Fruit fly (Drosophila melanogaster): Measurements from ENCODE around the gene jp.

jp gene

DNA sequence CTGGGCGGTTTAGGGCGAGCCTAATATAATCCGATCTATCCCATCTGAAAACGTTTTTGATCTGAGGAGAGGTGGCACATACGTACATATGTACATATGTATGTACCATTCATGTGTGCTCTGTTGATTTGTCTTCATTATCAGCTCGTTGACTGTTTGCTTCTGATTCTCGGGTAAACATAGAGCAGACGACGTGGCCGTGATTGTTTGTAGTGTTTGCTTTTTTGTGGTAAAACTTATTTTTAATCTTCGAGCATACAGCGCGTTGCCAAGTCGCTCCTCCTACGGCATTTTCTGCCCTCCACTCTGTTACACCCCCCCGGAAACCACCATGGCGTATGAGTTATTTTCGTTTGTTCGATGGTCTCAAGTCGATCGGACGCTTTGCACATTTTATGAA lies 40.8 kb downstream of the jp start (continued):
- TF ChIP-seq CG2199 (GFP tag; IDR thresholded peaks at IDR 0.05) (0 out of 3 replicates have a peak, but pooled peaks have one; percentile 75), Ada2b (GFP tag; IDR thresholded peaks at IDR 0.05) (peak; percentile 36; the same call in 1 of the 2 replicates), CG30020 (tag; optimal IDR thresholded peaks at IDR 0.05) (no peak), bsh (GFP tag; optimal IDR thresholded peaks at IDR 0.05) (peak; percentile 30 to 90), gcm (GFP tag; optimal IDR thresholded peaks at IDR 0.05) (peak; percentile 85), stc (GFP tag; IDR thresholded peaks at IDR 0.05) (peak; percentile 74; the same call in 1 of the 2 replicates), sens (GFP tag) (peak; percentile 97), oc (tag; optimal IDR thresholded peaks at IDR 0.05) (peak; percentile 90), crp (GFP tag; optimal IDR thresholded peaks at IDR 0.05) (peak in 1 of 2 experiments; percentile 17), tio (GFP tag; optimal IDR thresholded peaks at IDR 0.05) (peak; percentile 68), CG3995 (GFP tag; optimal IDR thresholded peaks at IDR 0.05) (peak; percentile 25), B-H1 (GFP tag; IDR thresholded peaks at IDR 0.05) (peak; percentile 59; the same call in 1 of the 3 replicates), dimm (GFP tag; IDR thresholded peaks at IDR 0.05) (no peak), dm (GFP tag; optimal IDR thresholded peaks at IDR 0.05) (peak; percentile 45), nmo (GFP tag; optimal IDR thresholded peaks at IDR 0.05) (peak; percentile 32), pan (optimal IDR thresholded peaks at IDR 0.05) (no peak), pan (GFP tag; optimal IDR thresholded peaks at IDR 0.05 in 1 of 2, IDR thresholded peaks at IDR 0.05 in 1 of 2) (peak in 1 of 2 experiments; percentile 88), fd102C (GFP tag; optimal IDR thresholded peaks at IDR 0.05) (peak; percentile 77), CG6683 (GFP tag; optimal IDR thresholded peaks at IDR 0.05) (peak; percentile 90), CG6654 (GFP tag; optimal IDR thresholded peaks at IDR 0.05) (peak; percentile 20), CkIIα-i1 (GFP tag; IDR thresholded peaks at IDR 0.05) (no peak; the same call in 1 of the 2 replicates), zfh1 (GFP tag; IDR thresholded peaks at IDR 0.05) (peak; percentile 90), C15 (GFP tag; IDR thresholded peaks at IDR 0.05) (peak; percentile 68; the same call in 1 of the 3 replicates), disco-r (GFP tag; optimal IDR thresholded peaks at IDR 0.05) (peak; percentile 82), Awh (GFP tag; IDR thresholded peaks at IDR 0.05) (peak; percentile 93), nerfin-1 (tag; optimal IDR thresholded peaks at IDR 0.05) (peak; percentile 85), tup (GFP tag; optimal IDR thresholded peaks at IDR 0.05) (peak; percentile 73), CG18262 (tag; optimal IDR thresholded peaks at IDR 0.05) (peak; percentile 77), CG9876 (GFP tag; optimal IDR thresholded peaks at IDR 0.05) (peak; percentile 80), Drgx (GFP tag; IDR thresholded peaks at IDR 0.05) (peak; percentile 35; the same call in 1 of the 2 replicates), CG7271 (tag; optimal IDR thresholded peaks at IDR 0.05) (peak; percentile 85), CG11456 (GFP tag; IDR thresholded peaks at IDR 0.05) (peak; percentile 78), Hand (GFP tag; optimal IDR thresholded peaks at IDR 0.05) (peak; percentile 69), hth (optimal IDR thresholded peaks at IDR 0.05) (no peak), NfI (GFP tag; optimal IDR thresholded peaks at IDR 0.05) (peak; percentile 74), CG8944 (GFP tag; optimal IDR thresholded peaks at IDR 0.05) (peak; percentile 80), crc (GFP tag; optimal IDR thresholded peaks at IDR 0.05) (peak; percentile 52), grn (GFP tag; optimal IDR thresholded peaks at IDR 0.05) (peak; percentile 92), gfzf (GFP tag; optimal IDR thresholded peaks at IDR 0.05) (peak; percentile 8), CG12155 (GFP tag; optimal IDR thresholded peaks at IDR 0.05) (peak; percentile 45), CG4282 (GFP tag; optimal IDR thresholded peaks at IDR 0.05) (peak; percentile 81), ERR (GFP tag; optimal IDR thresholded peaks at IDR 0.05) (peak; percentile 73), btn (GFP tag; optimal IDR thresholded peaks at IDR 0.05) (peak; percentile 91), Oli (tag; optimal IDR thresholded peaks at IDR 0.05) (peak; percentile 30), CG11247 (GFP tag; IDR thresholded peaks at IDR 0.05) (peak; percentile 73), MBD-R2 (GFP tag; IDR thresholded peaks at IDR 0.05) (peak; percentile 36; the same call in 1 of the 2 replicates), D (optimal IDR thresholded peaks at IDR 0.05) (no peak), D (GFP tag; optimal IDR thresholded peaks at IDR 0.05) (peak; percentile 86), CG17186 (GFP tag; optimal IDR thresholded peaks at IDR 0.05) (peak; percentile 77), CG16779 (GFP tag; IDR thresholded peaks at IDR 0.05) (peak; percentile 66), Ets65A (GFP tag) (no peak), hb (GFP tag; IDR thresholded peaks at IDR 0.05; ENCODE audit: partially characterized antibody) (no peak)

All from whole organism, embryonic.